Worm (Caenorhabditis elegans): Measurements from ENCODE around the gene Y69A2AR.51.
A peak's percentile ranks its signal among the peaks of the same experiment; 100 is the strongest.

Y69A2AR.51 gene

ce11 chrIV:2572107-2572506 is at the start of gene Y69A2AR.51:
Gene Y69A2AR.51 (plus strand): TSS chrIV:2572407.
- TF ChIP-seq lin-1 (GFP tag; IDR thresholded peaks at IDR 0.05) = no peak
- no peak for TF ChIP-seq mdl-1 (tag; optimal IDR thresholded peaks at IDR 0.05)
- no peak for TF ChIP-seq pqm-1 (tag; optimal IDR thresholded peaks at IDR 0.05)
- TF ChIP-seq Y48G9A.11 (GFP tag; IDR thresholded peaks at IDR 0.05) = no peak
- no peak for TF ChIP-seq Y75B8A.6 (GFP tag; IDR thresholded peaks at IDR 0.05)
- TF ChIP-seq ceh-32 (tag; optimal IDR thresholded peaks at IDR 0.05; ENCODE audit: poor library complexity) = no peak
- TF ChIP-seq F44E2.7 (GFP tag; IDR thresholded peaks at IDR 0.05) = no peak
- no peak for TF ChIP-seq D1046.2 (GFP tag; IDR thresholded peaks at IDR 0.05)
- TF ChIP-seq egl-27 (tag; optimal IDR thresholded peaks at IDR 0.05) = no peak
- no peak for TF ChIP-seq ctbp-1 (GFP tag; IDR thresholded peaks at IDR 0.05)
- TF ChIP-seq ztf-7 (tag; optimal IDR thresholded peaks at IDR 0.05) = no peak
- no peak for TF ChIP-seq unc-130 (GFP tag; optimal IDR thresholded peaks at IDR 0.05)
- TF ChIP-seq zfp-2 (tag; optimal IDR thresholded peaks at IDR 0.05) = no peak
- TF ChIP-seq madf-9 (GFP tag; conservative IDR thresholded peaks at IDR 0.05) = no peak
- no peak for TF ChIP-seq mxl-2 (GFP tag; conservative IDR thresholded peaks at IDR 0.05)
- TF ChIP-seq ztf-11 (tag; optimal IDR thresholded peaks at IDR 0.05) = no peak
- no peak for TF ChIP-seq lin-29 (GFP tag; IDR thresholded peaks at IDR 0.05)
- TF ChIP-seq nhr-28 (tag; optimal IDR thresholded peaks at IDR 0.05) = no peak
- TF ChIP-seq saeg-2 (GFP tag; IDR thresholded peaks at IDR 0.05) = no peak
- TF ChIP-seq hif-1 (tag; optimal IDR thresholded peaks at IDR 0.05) = no peak

DNA sequence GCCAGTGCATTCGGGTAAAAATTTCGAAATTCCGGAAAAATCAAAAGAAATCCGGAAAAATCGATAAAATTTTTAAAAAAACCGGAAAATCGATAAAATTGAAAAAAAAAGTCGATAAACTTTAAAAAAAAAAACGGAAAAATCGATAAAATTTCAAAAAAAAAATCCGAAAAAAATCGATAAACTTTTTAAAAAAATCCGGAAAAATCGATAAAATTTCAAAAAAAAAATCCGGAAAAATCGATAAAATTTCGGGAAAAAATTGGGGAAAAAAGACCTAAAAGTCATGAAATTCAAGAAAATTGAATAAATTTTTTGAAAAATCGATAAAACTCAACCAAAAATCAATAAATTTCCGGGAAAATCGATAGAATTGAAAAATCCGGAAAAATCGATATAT is 45.4 kb upstream of the Y69A2AR.51 start:
- TF ChIP-seq nhr-41 (GFP tag; IDR thresholded peaks at IDR 0.05) = no peak
- TF ChIP-seq ceh-28 (tag; optimal IDR thresholded peaks at IDR 0.05) = peak; percentile 66

DNA sequence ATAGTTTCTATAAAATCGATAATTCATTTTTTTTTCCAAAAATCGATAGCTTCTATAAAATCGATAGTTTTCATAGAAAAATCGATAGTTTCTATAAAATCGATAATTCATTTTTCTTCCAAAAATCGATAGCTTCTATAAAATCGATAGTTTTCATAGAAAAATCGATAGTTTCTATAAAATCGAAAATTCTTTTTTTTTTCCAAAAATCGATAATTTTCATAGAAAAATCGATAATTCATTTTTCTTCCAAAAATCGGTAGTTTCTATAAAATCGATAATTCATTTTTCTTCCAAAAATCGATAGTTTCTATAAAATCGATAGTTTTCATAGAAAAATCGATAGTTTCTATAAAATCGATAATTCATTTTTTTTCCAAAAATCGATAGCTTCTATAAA is 43.5 kb upstream of the Y69A2AR.51 start:
- TF ChIP-seq ceh-28 (tag; optimal IDR thresholded peaks at IDR 0.05) = peak; percentile 15

DNA sequence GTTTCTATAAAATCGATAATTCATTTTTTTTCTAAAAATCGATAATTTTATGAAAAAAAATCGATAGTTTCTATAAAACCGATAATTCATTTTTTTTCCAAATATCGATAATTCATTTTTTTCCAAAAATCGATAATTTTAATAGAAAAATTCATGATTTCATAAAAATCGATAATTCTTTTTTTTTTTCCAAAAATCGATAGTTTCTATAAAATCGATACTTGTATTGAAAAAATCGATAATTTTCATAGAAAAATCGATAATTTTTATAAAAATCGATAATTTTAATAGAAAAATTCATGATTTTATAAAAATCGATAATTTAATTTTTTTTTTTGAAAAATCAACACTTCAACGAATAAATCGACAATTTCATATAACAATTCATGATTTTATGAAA is 42.9 kb upstream of the Y69A2AR.51 start:
- no peak for TF ChIP-seq nhr-48 (tag; optimal IDR thresholded peaks at IDR 0.05)
- TF ChIP-seq lin-1 (GFP tag; IDR thresholded peaks at IDR 0.05) = no peak
- peak; percentile 79 for TF ChIP-seq ceh-28 (tag; optimal IDR thresholded peaks at IDR 0.05)
- TF ChIP-seq ces-1 (GFP tag; optimal IDR thresholded peaks at IDR 0.05) = no peak
- no peak for TF ChIP-seq duxl-1 (tag; optimal IDR thresholded peaks at IDR 0.05; ENCODE audit: poor library complexity)

- no peak for TF ChIP-seq F26F4.8 (GFP tag; conservative IDR thresholded peaks at IDR 0.05)
- no peak for TF ChIP-seq fkh-10 (GFP tag; optimal IDR thresholded peaks at IDR 0.05)
- TF ChIP-seq ceh-28 (tag; optimal IDR thresholded peaks at IDR 0.05) = peak; percentile 77
- TF ChIP-seq tag-97 (GFP tag; IDR thresholded peaks at IDR 0.05) = no peak
- no peak for TF ChIP-seq unc-39 (tag; optimal IDR thresholded peaks at IDR 0.05)
- no peak for TF ChIP-seq snpc-4 (tag; optimal IDR thresholded peaks at IDR 0.05)
- no peak for TF ChIP-seq lim-7 (GFP tag; IDR thresholded peaks at IDR 0.05)
- no peak for TF ChIP-seq dve-1 (tag; optimal IDR thresholded peaks at IDR 0.05; ENCODE audit: insufficient read depth)
Measured at ce11 chrIV:2530285-2530684, 41.9 kb upstream of the Y69A2AR.51 start.

- no peak for TF ChIP-seq T20F7.1 (GFP tag; optimal IDR thresholded peaks at IDR 0.05)
- no peak for TF ChIP-seq lir-3 (tag; optimal IDR thresholded peaks at IDR 0.05)
- no peak for TF ChIP-seq duxl-1 (tag; optimal IDR thresholded peaks at IDR 0.05; ENCODE audit: poor library complexity)
- TF ChIP-seq ces-1 (GFP tag; optimal IDR thresholded peaks at IDR 0.05) = peak; percentile 13
- no peak for TF ChIP-seq zag-1 (tag; optimal IDR thresholded peaks at IDR 0.05)
Measured at ce11 chrIV:2537741-2538140, 34.5 kb upstream of the Y69A2AR.51 start.
